Worm (Caenorhabditis elegans) whole organism, L3 larva: Measurements from ENCODE around the gene vps-33.1.

Source experiments
- ZK546.5 ChIP-seq: sonication (generic microtip); optimal IDR thresholded peaks from 2 replicates; lab custom pipeline; 2017; ENCODE audit warnings: missing biosample characterization, missing genetic modification characterization
- daf-12 ChIP-seq: fragments of 150-350 bp; optimal IDR thresholded peaks from 2 replicates; lab custom pipeline; 2014; ENCODE audit warnings: missing biosample characterization, missing genetic modification reagents, missing genetic modification characterization
- elt-1 ChIP-seq: fragments of 150-350 bp; optimal IDR thresholded peaks from 2 replicates; lab custom pipeline; 2014; ENCODE audit warnings: missing biosample characterization, missing genetic modification characterization
- elt-3 ChIP-seq, 3 experiments: fragments of 150-350 bp in 1 of 3; sonication (generic microtip) in 2 of 3; optimal IDR thresholded peaks; 2 replicates in 2 of 3; 4 replicates in 1 of 3; lab custom pipeline; 2014 to 2017; ENCODE audit warnings: missing biosample characterization in 3 of 3, missing genetic modification characterization in 3 of 3
- fkh-10 ChIP-seq: sonication (generic microtip); optimal IDR thresholded peaks from 2 replicates; lab custom pipeline; 2017; ENCODE audit warnings: missing biosample characterization, missing genetic modification reagents, missing genetic modification characterization
- fos-1 ChIP-seq: fragments of 150-350 bp; optimal IDR thresholded peaks from 2 replicates; lab custom pipeline; 2014; ENCODE audit warnings: missing biosample characterization, missing genetic modification characterization
- lin-39 ChIP-seq: fragments of 150-350 bp; optimal IDR thresholded peaks from 2 replicates; lab custom pipeline; 2018; ENCODE audit warnings: missing biosample characterization, missing genetic modification reagents, missing genetic modification characterization
- nhr-23 ChIP-seq: fragments of 150-350 bp; optimal IDR thresholded peaks from 2 replicates; lab custom pipeline; 2014; ENCODE audit warnings: missing biosample characterization, missing genetic modification reagents, missing genetic modification characterization
- nhr-237 ChIP-seq: fragments of 150-350 bp; optimal IDR thresholded peaks from 2 replicates; lab custom pipeline; 2014; ENCODE audit warnings: missing biosample characterization, missing genetic modification characterization
- nhr-25 ChIP-seq: sonication (generic microtip); optimal IDR thresholded peaks from 2 replicates; lab custom pipeline; 2017; ENCODE audit warnings: missing biosample characterization, missing genetic modification characterization
- pha-4 ChIP-seq: fragments of 150-350 bp; optimal IDR thresholded peaks from 2 replicates; lab custom pipeline; 2014; ENCODE audit warnings: missing biosample characterization, missing genetic modification reagents, missing genetic modification characterization
- snpc-4 ChIP-seq: fragments of 150-350 bp; optimal IDR thresholded peaks from 2 replicates; lab custom pipeline; 2014; ENCODE audit warnings: missing biosample characterization, missing genetic modification characterization
- tbx-2 ChIP-seq: sonication (generic microtip); optimal IDR thresholded peaks from 2 replicates; lab custom pipeline; 2016; ENCODE audit warnings: mild to moderate bottlenecking, missing genetic modification characterization, missing compliant biosample characterization
- ztf-4 ChIP-seq: fragments of 150-350 bp; optimal IDR thresholded peaks from 2 replicates; lab custom pipeline; 2014; ENCODE audit warnings: missing biosample characterization, missing genetic modification characterization

ce11 chrIII:8733667-8734066 is 32.9 kb downstream of the vps-33.1 start:
- TF ChIP-seq lin-39 (tag; lab: Kevin White, UChicago) (no peak), pha-4 (no peak), elt-3 (tag; optimal IDR thresholded peaks at IDR 0.05; lab: Kevin White, UChicago) (no peak), ztf-4 (tag; lab: Kevin White, UChicago) (no peak), fos-1 (peak; percentile 4), daf-12 (tag; lab: Kevin White, UChicago) (no peak), nhr-23 (tag; lab: Kevin White, UChicago) (no peak), nhr-25 (tag; lab: Kevin White, UChicago) (no peak), nhr-237 (no peak), tbx-2 (tag; lab: Kevin White, UChicago) (no peak), fkh-10 (no peak), ZK546.5 (tag; lab: Kevin White, UChicago) (no peak), snpc-4 (tag; lab: Kevin White, UChicago) (no peak), elt-1 (tag; lab: Kevin White, UChicago) (no peak)
